Worm (Caenorhabditis elegans): ENCODE measurements around the gene cutl-25.

- TF ChIP-seq rnt-1 (tag; optimal IDR thresholded peaks at IDR 0.05) (no peak), nhr-12 (tag; optimal IDR thresholded peaks at IDR 0.05) (no peak), nhr-85 (tag) (no peak), lin-13 (GFP tag; optimal IDR thresholded peaks at IDR 0.05) (no peak), ceh-8 (GFP tag; optimal IDR thresholded peaks at IDR 0.05) (no peak), pqm-1 (tag; optimal IDR thresholded peaks at IDR 0.05) (no peak), nhr-28 (tag; optimal IDR thresholded peaks at IDR 0.05) (no peak), lsy-2 (tag; optimal IDR thresholded peaks at IDR 0.05) (no peak), nhr-77 (tag; optimal IDR thresholded peaks at IDR 0.05) (no peak), ztf-11 (tag; optimal IDR thresholded peaks at IDR 0.05) (no peak), unc-130 (tag; optimal IDR thresholded peaks at IDR 0.05) (no peak), ama-1 (optimal IDR thresholded peaks at IDR 0.05) (no peak), zag-1 (tag; optimal IDR thresholded peaks at IDR 0.05) (no peak)
These were observed 39.5 kb upstream of the cutl-25 start, which contains the start of gene sft-1 for ce11 chrIII:3086471-3086870.

Data from whole organism, L1 larva.